Fruit fly (Drosophila melanogaster) whole organism, prepupa: ENCODE results near the gene nbs.

Experiments used
- CG11902 ChIP-seq: fragments of 200-800 bp; sonication (Bioruptor generic); optimal IDR thresholded peaks from 3 replicates; lab custom pipeline; 2016; ENCODE audit warnings: missing biosample characterization, missing genetic modification characterization
- CG31627 ChIP-seq: fragments of 200-800 bp; sonication (Bioruptor generic); optimal IDR thresholded peaks from 3 replicates; lab custom pipeline; 2016; ENCODE audit warnings: missing biosample characterization, missing genetic modification characterization
- CG32006 ChIP-seq: fragments of 200-800 bp; sonication (Bioruptor generic); optimal IDR thresholded peaks from 3 replicates; lab custom pipeline; 2017; ENCODE audit warnings: missing biosample characterization, mild to moderate bottlenecking, missing genetic modification characterization
- CG6808 ChIP-seq: fragments of 200-800 bp; sonication (Bioruptor generic); optimal IDR thresholded peaks from 3 replicates; lab custom pipeline; 2017; ENCODE audit warnings: missing biosample characterization, missing genetic modification characterization, mild to moderate bottlenecking, moderate library complexity, missing genetic modification reagents
- Gug ChIP-seq: fragments of 200-800 bp; sonication (Bioruptor generic); IDR thresholded peaks from 2 replicates; pipeline ENCODE4 v1.3.6; 2022; ENCODE audit warnings: missing biosample characterization, missing genetic modification characterization
- Hr39 ChIP-seq: fragments of 200-800 bp; sonication (Bioruptor generic); optimal IDR thresholded peaks from 2 replicates; lab custom pipeline; 2016; ENCODE audit warnings: missing biosample characterization, missing genetic modification characterization
- OdsH ChIP-seq: fragments of 200-800 bp; sonication (Bioruptor generic); optimal IDR thresholded peaks from 3 replicates; lab custom pipeline; 2016; ENCODE audit warnings: missing biosample characterization, missing genetic modification characterization
- net ChIP-seq: fragments of 200-800 bp; sonication (Bioruptor generic); optimal IDR thresholded peaks from 3 replicates; lab custom pipeline; 2016; ENCODE audit warnings: missing biosample characterization, missing genetic modification characterization

dm6 chr3L:9691476-9691826 is 31.5 kb downstream of the nbs start:
- TF ChIP-seq net (GFP tag; lab: Kevin White, UChicago) (no peak), Gug (GFP tag; lab: Robert Waterston, UW) (no peak), OdsH (GFP tag; lab: Kevin White, UChicago) (no peak), CG31627 (GFP tag; lab: Kevin White, UChicago) (no peak), CG6808 (no peak), CG32006 (GFP tag; lab: Kevin White, UChicago) (no peak), CG11902 (GFP tag; lab: Kevin White, UChicago) (no peak), Hr39 (GFP tag; lab: Kevin White, UChicago) (no peak)
